Worm (Caenorhabditis elegans): ENCODE measurements around the gene K08C7.1.

ce11 chrIV:10612281-10612680 is 44.3 kb upstream of the K08C7.1 start:
- TF ChIP-seq elt-1 (tag; optimal IDR thresholded peaks at IDR 0.05) = no peak
- no peak for TF ChIP-seq ceh-82 (tag; optimal IDR thresholded peaks at IDR 0.05)
- no peak for TF ChIP-seq nhr-77 (tag; optimal IDR thresholded peaks at IDR 0.05)
- no peak for TF ChIP-seq skn-1 (tag; optimal IDR thresholded peaks at IDR 0.05)
- TF ChIP-seq zag-1 (tag; optimal IDR thresholded peaks at IDR 0.05) = no peak
- no peak for TF ChIP-seq nhr-11 (tag; optimal IDR thresholded peaks at IDR 0.05)
- TF ChIP-seq nhr-237 (tag; optimal IDR thresholded peaks at IDR 0.05) = no peak
- no peak for TF ChIP-seq nhr-28 (tag; optimal IDR thresholded peaks at IDR 0.05)
- peak; percentile 36 for TF ChIP-seq nhr-25 (tag; optimal IDR thresholded peaks at IDR 0.05)
- no peak for TF ChIP-seq ztf-4 (tag; optimal IDR thresholded peaks at IDR 0.05)

Measured in whole organism, L3 larva.